Fruit fly (Drosophila melanogaster) whole organism, embryonic: Measurements from ENCODE around the gene cass.
A peak's percentile ranks its signal among the peaks of the same experiment; 100 is the strongest.

Experiments used
- Abd-B ChIP-seq: fragments of 200-800 bp; sonication (Bioruptor generic); optimal IDR thresholded peaks from 2 replicates; lab custom pipeline; 2018; ENCODE audit warnings: missing biosample characterization, mild to moderate bottlenecking, missing genetic modification characterization, moderate library complexity
- B-H1 ChIP-seq: fragments of 200-800 bp; sonication (Bioruptor generic); IDR thresholded peaks from 3 replicates; pipeline ENCODE4 v1.3.6; 2022; ENCODE audit warnings: missing biosample characterization, missing genetic modification characterization
- Bteb2 ChIP-seq: fragments of 200-800 bp; sonication (Bioruptor generic); optimal IDR thresholded peaks from 2 replicates; lab custom pipeline; 2016; ENCODE audit warnings: missing biosample characterization, missing genetic modification characterization
- CG10654 ChIP-seq: fragments of 200-800 bp; sonication (Bioruptor generic); optimal IDR thresholded peaks from 2 replicates; lab custom pipeline; 2016; ENCODE audit warnings: missing biosample characterization, missing genetic modification characterization
- CG1233 ChIP-seq: fragments of 200-800 bp; sonication (Bioruptor generic); optimal IDR thresholded peaks from 4 replicates; lab custom pipeline; 2018; ENCODE audit warnings: missing biosample characterization, mild to moderate bottlenecking, missing genetic modification characterization
- CG14050 ChIP-seq: fragments of 200-800 bp; sonication (Bioruptor generic); IDR thresholded peaks from 3 replicates; pipeline ENCODE4 v1.3.6; 2022; ENCODE audit warnings: missing biosample characterization, missing genetic modification characterization
- CG16779 ChIP-seq: fragments of 200-800 bp; sonication (Bioruptor generic); IDR thresholded peaks from 2 replicates; pipeline ENCODE4 v1.3.6; 2022; ENCODE audit warnings: missing biosample characterization, missing genetic modification characterization
- CG17186 ChIP-seq: fragments of 200-800 bp; sonication (Bioruptor generic); optimal IDR thresholded peaks from 3 replicates; lab custom pipeline; 2017; ENCODE audit warnings: missing biosample characterization, missing genetic modification reagents, missing genetic modification characterization
- CG17829 ChIP-seq: fragments of 200-800 bp; optimal IDR thresholded peaks from 2 replicates; lab custom pipeline; 2019; ENCODE audit warnings: missing biosample characterization, mild to moderate bottlenecking, missing genetic modification characterization, moderate library complexity
- CG18262 ChIP-seq: fragments of 200-800 bp; optimal IDR thresholded peaks from 3 replicates; lab custom pipeline; 2019; ENCODE audit warnings: missing biosample characterization, mild to moderate bottlenecking, missing genetic modification characterization, moderate library complexity
- CG18599 ChIP-seq: fragments of 200-800 bp; sonication (Bioruptor generic); optimal IDR thresholded peaks from 3 replicates; lab custom pipeline; 2017; ENCODE audit warnings: missing biosample characterization, missing genetic modification characterization, mild to moderate bottlenecking, moderate library complexity, missing genetic modification reagents
- CG30431 ChIP-seq: fragments of 200-800 bp; sonication (Bioruptor generic); optimal IDR thresholded peaks from 2 replicates; lab custom pipeline; 2017; ENCODE audit warnings: missing biosample characterization, missing genetic modification characterization
- CG3163 ChIP-seq: fragments of 200-800 bp; sonication (Bioruptor generic); optimal IDR thresholded peaks from 3 replicates; lab custom pipeline; 2016; ENCODE audit warnings: missing biosample characterization, missing genetic modification characterization
- CG33213 ChIP-seq: fragments of 200-800 bp; sonication (Bioruptor generic); optimal IDR thresholded peaks from 3 replicates; lab custom pipeline; 2016; ENCODE audit warnings: missing biosample characterization, missing genetic modification characterization
- CG34376 ChIP-seq: fragments of 200-800 bp; sonication (Bioruptor generic); optimal IDR thresholded peaks from 2 replicates; lab custom pipeline; 2018; ENCODE audit warnings: missing biosample characterization, mild to moderate bottlenecking, missing genetic modification characterization
- CG34422 ChIP-seq: fragments of 200-800 bp; sonication (Bioruptor generic); IDR thresholded peaks from 3 replicates; pipeline ENCODE4 v1.3.6; 2022; ENCODE audit warnings: missing biosample characterization, missing genetic modification characterization
- CG42726 ChIP-seq: fragments of 200-800 bp; sonication (Bioruptor generic); IDR thresholded peaks from 2 replicates; pipeline ENCODE4 v1.3.6; 2022; ENCODE audit warnings: missing biosample characterization, missing genetic modification characterization; ENCODE audit not compliant: partially characterized antibody
- CG4328 ChIP-seq: fragments of 200-800 bp; sonication (Bioruptor generic); optimal IDR thresholded peaks from 3 replicates; lab custom pipeline; 2017; ENCODE audit warnings: missing biosample characterization, missing genetic modification reagents, missing genetic modification characterization
- CG5245 ChIP-seq: fragments of 200-800 bp; sonication (Bioruptor generic); optimal IDR thresholded peaks from 3 replicates; lab custom pipeline; 2016; ENCODE audit warnings: missing biosample characterization, missing genetic modification characterization
- CG7987 ChIP-seq: fragments of 200-800 bp; sonication (Bioruptor generic); optimal IDR thresholded peaks from 2 replicates; lab custom pipeline; 2018; ENCODE audit warnings: missing biosample characterization, mild to moderate bottlenecking, missing genetic modification characterization, moderate library complexity
- CG9817 ChIP-seq: fragments of 200-800 bp; sonication (Bioruptor generic); optimal IDR thresholded peaks from 2 replicates; lab custom pipeline; 2018; ENCODE audit warnings: missing biosample characterization, mild to moderate bottlenecking, missing genetic modification characterization, moderate library complexity
- CkIIα-i1 ChIP-seq: fragments of 200-800 bp; sonication (Bioruptor generic); IDR thresholded peaks from 2 replicates; pipeline ENCODE4 v1.3.6; 2022; ENCODE audit warnings: missing biosample characterization, missing genetic modification characterization
- D19B ChIP-seq: fragments of 200-800 bp; sonication (Bioruptor generic); optimal IDR thresholded peaks from 2 replicates; lab custom pipeline; 2017; ENCODE audit warnings: missing biosample characterization, mild to moderate bottlenecking, missing genetic modification characterization
- Dp ChIP-seq: fragments of 200-800 bp; sonication (Bioruptor generic); optimal IDR thresholded peaks from 2 replicates; lab custom pipeline; 2018; ENCODE audit warnings: missing biosample characterization, mild to moderate bottlenecking, missing genetic modification characterization, moderate library complexity
- Dref ChIP-seq: fragments of 200-800 bp; sonication (Bioruptor generic); IDR thresholded peaks from 2 replicates; pipeline ENCODE4 v1.3.6; 2022; ENCODE audit warnings: missing biosample characterization, missing genetic modification characterization
- E2f1 ChIP-seq: fragments of 200-800 bp; sonication (Bioruptor generic); IDR thresholded peaks from 2 replicates; pipeline ENCODE4 v1.3.6; 2022; ENCODE audit warnings: missing biosample characterization, missing genetic modification characterization
- Hey ChIP-seq: fragments of 200-800 bp; sonication (Bioruptor generic); optimal IDR thresholded peaks from 3 replicates; lab custom pipeline; 2018; ENCODE audit warnings: missing biosample characterization, mild to moderate bottlenecking, missing genetic modification characterization
- Hsf ChIP-seq: fragments of 200-800 bp; sonication (Bioruptor generic); optimal IDR thresholded peaks from 3 replicates; lab custom pipeline; 2016; ENCODE audit warnings: missing biosample characterization, missing genetic modification characterization
- Mad ChIP-seq: fragments of 200-800 bp; sonication (Bioruptor generic); optimal IDR thresholded peaks from 2 replicates; lab custom pipeline; 2016; ENCODE audit warnings: missing biosample characterization, missing genetic modification characterization
- Med ChIP-seq: fragments of 200-800 bp; sonication (Bioruptor generic); peaks from one replicate; lab custom pipeline; 2016; ENCODE audit warnings: missing biosample characterization, missing genetic modification characterization, mild to moderate bottlenecking, inconsistent platforms, moderate library complexity
- Myb ChIP-seq: fragments of 200-800 bp; sonication (Bioruptor generic); optimal IDR thresholded peaks from 2 replicates; lab custom pipeline; 2016; ENCODE audit warnings: missing biosample characterization, missing genetic modification characterization
- NC2α ChIP-seq: fragments of 200-800 bp; sonication (Bioruptor generic); optimal IDR thresholded peaks from 2 replicates; lab custom pipeline; 2016; ENCODE audit warnings: missing biosample characterization, missing genetic modification characterization
- Nf-YC ChIP-seq: fragments of 200-800 bp; optimal IDR thresholded peaks from 3 replicates; lab custom pipeline; 2019; ENCODE audit warnings: missing biosample characterization, mild to moderate bottlenecking, missing genetic modification characterization, moderate library complexity
- Optix ChIP-seq: fragments of 200-800 bp; sonication (Bioruptor generic); IDR thresholded peaks from 3 replicates; pipeline ENCODE4 v1.3.6; 2022; ENCODE audit warnings: missing biosample characterization, missing genetic modification characterization
- ab ChIP-seq: fragments of 200-800 bp; sonication (Bioruptor generic); optimal IDR thresholded peaks from 2 replicates; lab custom pipeline; 2016; ENCODE audit warnings: missing biosample characterization, missing genetic modification characterization
- bowl ChIP-seq: fragments of 200-800 bp; sonication (Bioruptor generic); IDR thresholded peaks from 2 replicates; pipeline ENCODE4 v1.3.6; 2022; ENCODE audit warnings: missing biosample characterization, missing genetic modification characterization
- btn ChIP-seq: fragments of 200-800 bp; sonication (Bioruptor generic); optimal IDR thresholded peaks from 2 replicates; lab custom pipeline; 2016; ENCODE audit warnings: missing biosample characterization, missing genetic modification characterization
- croc ChIP-seq: fragments of 200-800 bp; sonication (Bioruptor generic); conservative IDR thresholded peaks from 3 replicates; pipeline ENCODE4 v1.3.6; 2022; ENCODE audit warnings: missing biosample characterization, missing genetic modification characterization
- da ChIP-seq: fragments of 200-800 bp; sonication (Bioruptor generic); optimal IDR thresholded peaks from 2 replicates; lab custom pipeline; 2016; ENCODE audit warnings: missing biosample characterization, missing genetic modification characterization
- esg ChIP-seq: fragments of 200-800 bp; sonication (Bioruptor generic); conservative IDR thresholded peaks from 2 replicates; pipeline ENCODE4 v1.3.6; 2022; ENCODE audit warnings: missing biosample characterization, missing genetic modification characterization
- fd64A ChIP-seq: fragments of 200-800 bp; sonication (Bioruptor generic); optimal IDR thresholded peaks from 3 replicates; lab custom pipeline; 2018; ENCODE audit warnings: missing biosample characterization, mild to moderate bottlenecking, missing genetic modification characterization
- gcm2 ChIP-seq: fragments of 200-800 bp; sonication (Bioruptor generic); optimal IDR thresholded peaks from 2 replicates; lab custom pipeline; 2016; ENCODE audit warnings: missing biosample characterization, missing genetic modification characterization
- jigr1 ChIP-seq: fragments of 200-800 bp; sonication (Bioruptor generic); IDR thresholded peaks from 3 replicates; pipeline ENCODE4 v1.3.6; 2022; ENCODE audit warnings: missing biosample characterization, missing genetic modification characterization
- ken ChIP-seq: fragments of 200-800 bp; sonication (Bioruptor generic); IDR thresholded peaks from 3 replicates; pipeline ENCODE4 v1.3.6; 2022; ENCODE audit warnings: missing biosample characterization, missing genetic modification characterization
- lab ChIP-seq: fragments of 200-800 bp; sonication (Bioruptor generic); optimal IDR thresholded peaks from 3 replicates; lab custom pipeline; 2017; ENCODE audit warnings: missing biosample characterization, missing genetic modification characterization, mild to moderate bottlenecking, moderate library complexity, missing genetic modification reagents
- odd ChIP-seq: fragments of 200-800 bp; sonication (Bioruptor generic); optimal IDR thresholded peaks from 2 replicates; lab custom pipeline; 2017; ENCODE audit warnings: missing biosample characterization, mild to moderate bottlenecking, missing genetic modification characterization
- pita ChIP-seq: fragments of 200-800 bp; sonication (Bioruptor generic); optimal IDR thresholded peaks from 2 replicates; lab custom pipeline; 2017; ENCODE audit warnings: missing biosample characterization, mild to moderate bottlenecking, missing genetic modification characterization
- repo ChIP-seq: fragments of 200-800 bp; sonication (Bioruptor generic); optimal IDR thresholded peaks from 2 replicates; lab custom pipeline; 2016; ENCODE audit warnings: missing biosample characterization, missing genetic modification characterization
- sens ChIP-seq: fragments of 200-800 bp; sonication (Bioruptor generic); peaks from one replicate; lab custom pipeline; 2016; ENCODE audit warnings: missing biosample characterization, missing genetic modification characterization
- usp ChIP-seq: fragments of >200 bp; optimal IDR thresholded peaks from 2 replicates; lab custom pipeline; 2017; ENCODE audit warnings: missing biosample characterization, missing genetic modification characterization

Gene cass

dm6 chr2L:17465915-17466677, 11.6 kb downstream of the cass start (continued):
- peak; percentile 49 for TF ChIP-seq Myb (GFP tag; lab: Kevin White, UChicago)
- peak; percentile 70 for TF ChIP-seq CG9817 (tag; lab: Kevin White, UChicago)
- peak; percentile 71 for TF ChIP-seq CG30431 (GFP tag; lab: Kevin White, UChicago)
- peak; percentile 88 for TF ChIP-seq CG18262 (tag; lab: Kevin White, UChicago)
- TF ChIP-seq B-H1 (GFP tag; lab: Robert Waterston, UW): peak; percentile 65
- peak; percentile 30 for TF ChIP-seq CG34376 (GFP tag; lab: Kevin White, UChicago)
- TF ChIP-seq usp (GFP tag; lab: Kevin White, UChicago): no peak
- TF ChIP-seq E2f1 (GFP tag; lab: Robert Waterston, UW): peak; percentile 71
- TF ChIP-seq CG17829 (tag; lab: Kevin White, UChicago): peak; percentile 83
- TF ChIP-seq ken (GFP tag; lab: Robert Waterston, UW): peak; percentile 81
- peak; percentile 93 for TF ChIP-seq Med (GFP tag; lab: Kevin White, UChicago)
- TF ChIP-seq da (GFP tag; lab: Kevin White, UChicago): peak; percentile 94
- peak; percentile 87 for TF ChIP-seq lab (GFP tag; lab: Kevin White, UChicago)
- peak; percentile 70 for TF ChIP-seq CG33213 (GFP tag; lab: Kevin White, UChicago)
- TF ChIP-seq Hey: no peak
- peak; percentile 75 for TF ChIP-seq CG34422 (GFP tag; lab: Robert Waterston, UW)
- peak; percentile 33 for TF ChIP-seq Mad
- peak; percentile 63 for TF ChIP-seq Abd-B (GFP tag; lab: Kevin White, UChicago)
- TF ChIP-seq pita: no peak
- peak; percentile 1 for TF ChIP-seq CG7987
- TF ChIP-seq CG17186 (GFP tag; lab: Kevin White, UChicago): peak; percentile 37
- peak; percentile 68 for TF ChIP-seq CG5245 (GFP tag; lab: Kevin White, UChicago)
- TF ChIP-seq Dref (GFP tag; lab: Robert Waterston, UW): no peak
- TF ChIP-seq gcm2: no peak
- TF ChIP-seq CG3163 (GFP tag; lab: Kevin White, UChicago): peak; percentile 34
- peak; percentile 74 for TF ChIP-seq CG4328 (GFP tag; lab: Kevin White, UChicago)
- peak; percentile 66; the same call in 1 of the 2 replicates for TF ChIP-seq bowl (GFP tag; lab: Robert Waterston, UW)
- peak; percentile 38 for TF ChIP-seq D19B (GFP tag; lab: Kevin White, UChicago)
- TF ChIP-seq btn (GFP tag; lab: Kevin White, UChicago): peak; percentile 82
- TF ChIP-seq CG18599: peak; percentile 88
- TF ChIP-seq Hsf: peak; percentile 84
- TF ChIP-seq CkIIα-i1 (GFP tag; lab: Robert Waterston, UW): no peak
- peak; percentile 69 for TF ChIP-seq CG10654 (GFP tag; lab: Kevin White, UChicago)
- TF ChIP-seq odd (GFP tag; lab: Kevin White, UChicago): peak; percentile 58
- no peak for TF ChIP-seq ab
- peak; percentile 67; the same call in 2 of the 3 replicates for TF ChIP-seq Optix (GFP tag; lab: Robert Waterston, UW)
- peak; percentile 70 for TF ChIP-seq Bteb2
- peak; percentile 58 for TF ChIP-seq fd64A (GFP tag; lab: Kevin White, UChicago)
- no peak for TF ChIP-seq CG42726 (GFP tag; lab: Robert Waterston, UW)
- peak; percentile 83 for TF ChIP-seq croc (GFP tag; lab: Robert Waterston, UW)
- TF ChIP-seq Nf-YC: no peak
- peak; percentile 68 for TF ChIP-seq CG1233 (GFP tag; lab: Kevin White, UChicago)
- TF ChIP-seq sens (GFP tag; lab: Kevin White, UChicago): peak; percentile 98
- peak; percentile 85 for TF ChIP-seq esg (GFP tag; lab: Robert Waterston, UW)
- no peak for TF ChIP-seq CG16779 (GFP tag; lab: Robert Waterston, UW)
- 0 out of 3 replicates have a peak, but pooled peaks have one; percentile 43 for TF ChIP-seq jigr1 (GFP tag; lab: Robert Waterston, UW)
- no peak for TF ChIP-seq Dp (GFP tag; lab: Kevin White, UChicago)
- peak; percentile 70 for TF ChIP-seq repo (GFP tag; lab: Kevin White, UChicago)
- TF ChIP-seq NC2α (GFP tag; lab: Kevin White, UChicago): peak; percentile 34
- TF ChIP-seq CG14050 (GFP tag; lab: Robert Waterston, UW): peak; percentile 73
